Worm (Caenorhabditis elegans) whole organism, young adult: ENCODE results near the gene B0303.7.

Experiments used
- F55B11.4 ChIP-seq: sonication (generic microtip); optimal IDR thresholded peaks from 2 replicates; lab custom pipeline; 2016; ENCODE audit warnings: missing compliant biosample characterization, missing genetic modification characterization, borderline replicate concordance; ENCODE audit not compliant: insufficient read depth
- T07F8.4 ChIP-seq: sonication (generic microtip); optimal IDR thresholded peaks from 2 replicates; lab custom pipeline; 2016; ENCODE audit warnings: mild to moderate bottlenecking, missing genetic modification characterization, moderate library complexity, missing compliant biosample characterization
- ceh-91 ChIP-seq: fragments of 200-800 bp; sonication (Bioruptor generic); IDR thresholded peaks from 2 replicates; pipeline ENCODE4 v1.3.6; 2022; ENCODE audit warnings: missing genetic modification reagents, missing genetic modification characterization, missing compliant biosample characterization
- dpff-1 ChIP-seq: sonication (generic microtip); optimal IDR thresholded peaks from 2 replicates; lab custom pipeline; 2017; ENCODE audit warnings: mild to moderate bottlenecking, missing genetic modification characterization, missing compliant biosample characterization
- ekl-4 ChIP-seq: fragments of 200-800 bp; sonication (Bioruptor generic); IDR thresholded peaks from 2 replicates; pipeline ENCODE4 v1.3.6; 2022; ENCODE audit warnings: missing genetic modification reagents, missing genetic modification characterization, missing compliant biosample characterization
- let-607 ChIP-seq, 2 experiments: fragments of 200-800 bp in 1 of 2; sonication (Bioruptor generic) in 1 of 2; sonication (generic microtip) in 1 of 2; optimal IDR thresholded peaks; 2 replicates each; lab custom pipeline; 2016 to 2018; ENCODE audit warnings: mild to moderate bottlenecking in 2 of 2, missing compliant biosample characterization in 2 of 2, missing genetic modification characterization in 2 of 2, moderate library complexity in 2 of 2, missing genotype in 1 of 2
- lin-35 ChIP-seq, 3 experiments: fragments of 150-350 bp in 2 of 3; sonication (generic microtip) in 1 of 3; optimal IDR thresholded peaks; 2 replicates each; lab custom pipeline; 2014 to 2018; ENCODE audit warnings: missing biosample characterization in 3 of 3, missing genetic modification characterization in 3 of 3, missing genetic modification reagents in 3 of 3
- rec-8 ChIP-seq, 2 experiments: sonication (generic microtip); optimal IDR thresholded peaks; 2 replicates each; lab custom pipeline; 2016; ENCODE audit warnings: mild to moderate bottlenecking in 2 of 2, missing genetic modification characterization in 2 of 2, missing genetic modification reagents in 2 of 2, missing genotype in 2 of 2, missing biosample characterization in 1 of 2, missing compliant biosample characterization in 1 of 2, moderate library complexity in 1 of 2
- unc-130 ChIP-seq: sonication (generic microtip); optimal IDR thresholded peaks from 2 replicates; lab custom pipeline; 2016; ENCODE audit warnings: missing genetic modification reagents, missing genetic modification characterization, missing compliant biosample characterization

ce11 chrIII:8731310-8731709 is 37.9 kb downstream of the B0303.7 start, which contains the start of gene ZK370.4:
- no peak for TF ChIP-seq ekl-4 (GFP tag; lab: Robert Waterston, UW)
- TF ChIP-seq T07F8.4 = no peak
- TF ChIP-seq ceh-91 (GFP tag; lab: Robert Waterston, UW) = no peak
- no peak for TF ChIP-seq F55B11.4 (tag; lab: Kevin White, UChicago)
- no peak for TF ChIP-seq unc-130 (GFP tag; lab: Kevin White, UChicago)
- no peak for TF ChIP-seq lin-35 (GFP tag; optimal IDR thresholded peaks at IDR 0.05; lab: Kevin White, UChicago)
- no peak for TF ChIP-seq rec-8 (tag; optimal IDR thresholded peaks at IDR 0.05; lab: Kevin White, UChicago)
- TF ChIP-seq let-607 (tag; optimal IDR thresholded peaks at IDR 0.05; lab: Kevin White, UChicago) = no peak
- no peak for TF ChIP-seq dpff-1 (tag; lab: Kevin White, UChicago)
